Worm (Caenorhabditis elegans): Measurements from ENCODE around the gene srt-53.

srt-53 gene

ce11 chrV:7952855-7953254 lies 12.7 kb upstream of the srt-53 start, which contains the start of gene clec-216:
Gene clec-216, minus strand, starts transcription at chrV:7952955.
- no peak for TF ChIP-seq unc-62 (GFP tag; optimal IDR thresholded peaks at IDR 0.05)

ce11 chrV:7946229-7946628 lies 6.0 kb upstream of the srt-53 start:
- no peak for TF ChIP-seq unc-62 (GFP tag; optimal IDR thresholded peaks at IDR 0.05)

DNA sequence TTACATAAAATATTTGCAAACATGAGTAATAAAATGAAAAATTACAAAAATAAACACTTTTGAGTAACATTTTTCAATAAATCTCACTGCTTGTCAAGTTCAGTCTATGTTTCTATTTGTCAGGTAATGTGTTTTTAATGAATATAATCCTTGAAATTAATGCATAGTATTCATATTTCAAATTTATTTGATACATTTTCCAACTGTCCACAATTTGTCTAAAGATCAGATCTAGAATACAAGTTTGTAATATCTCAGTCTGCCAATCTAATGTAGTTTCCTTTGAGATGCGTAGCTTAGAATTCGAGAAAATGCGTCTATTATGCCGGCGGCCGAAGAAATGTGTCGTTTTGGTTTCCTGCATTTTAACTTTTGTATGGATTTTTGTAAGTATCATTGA lies 3.4 kb upstream of the srt-53 start, which contains the start of gene Y97E10B.1:
TSS of gene Y97E10B.1 (plus strand) at position 301 of the 400 bp plus-strand sequence.
- no peak for TF ChIP-seq unc-62 (GFP tag; optimal IDR thresholded peaks at IDR 0.05)

- no peak for TF ChIP-seq unc-62 (GFP tag; optimal IDR thresholded peaks at IDR 0.05)
These were observed 3.0 kb downstream of the srt-53 start, which contains the start of gene srsx-3 for ce11 chrV:7937152-7937551. Gene srsx-3, minus strand, starts transcription at chrV:7937252.

- TF ChIP-seq unc-62 (GFP tag; optimal IDR thresholded peaks at IDR 0.05) = no peak
These were observed 7.2 kb downstream of the srt-53 start, which contains the start of gene ncx-10 for ce11 chrV:7932998-7933397. Gene ncx-10, minus strand, starts transcription at chrV:7933098.

DNA sequence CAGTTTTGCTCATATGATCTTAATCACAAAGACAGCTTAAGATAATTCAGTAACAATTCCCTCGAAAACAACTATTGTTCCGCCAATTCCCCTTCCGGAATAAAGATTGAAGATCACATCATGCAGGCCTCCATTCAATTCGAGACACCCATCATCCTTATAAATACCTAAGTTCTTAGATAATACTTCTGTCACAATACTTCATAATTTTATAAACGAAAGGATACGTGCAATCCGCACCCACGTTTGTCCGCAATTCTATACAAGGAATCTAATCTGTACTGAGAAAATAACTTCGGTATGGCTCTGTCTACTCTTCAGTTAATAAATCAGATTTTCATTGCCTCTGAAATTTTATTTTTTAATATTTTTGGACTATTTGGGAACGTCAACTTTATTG lies 11.5 kb downstream of the srt-53 start, which contains the start of gene srsx-5:
TSS of gene srsx-5 (plus strand) at position 301 of the 400 bp plus-strand sequence.
- TF ChIP-seq unc-62 (GFP tag; optimal IDR thresholded peaks at IDR 0.05) = no peak

ce11 chrV:7926784-7927183 lies 13.4 kb downstream of the srt-53 start, which contains the start of gene srsx-6:
Gene srsx-6, plus strand, starts transcription at chrV:7927084.
- no peak for TF ChIP-seq unc-62 (GFP tag; optimal IDR thresholded peaks at IDR 0.05)

DNA sequence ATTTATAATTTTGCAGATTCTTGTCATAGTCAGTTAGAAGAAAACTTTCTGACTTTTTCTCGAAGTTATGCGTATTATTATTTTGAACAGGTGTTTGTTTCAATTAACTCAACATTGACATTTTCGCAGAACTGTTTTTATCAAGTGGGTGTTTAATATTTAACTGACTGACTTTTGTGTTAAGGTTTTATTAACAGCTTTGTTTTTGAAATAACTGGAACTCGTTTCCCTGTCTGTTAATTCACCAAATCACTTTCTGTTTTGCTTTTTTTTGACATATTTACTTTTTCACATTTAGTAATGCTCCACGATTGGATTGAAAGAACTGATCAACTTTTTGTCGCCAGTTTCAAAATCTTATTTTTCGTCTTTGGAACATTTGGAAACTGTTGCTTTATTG lies 14.7 kb downstream of the srt-53 start, which contains the start of gene srsx-7:
TSS of gene srsx-7 (plus strand) at position 301 of the 400 bp plus-strand sequence.
- no peak for TF ChIP-seq unc-62 (GFP tag; optimal IDR thresholded peaks at IDR 0.05)

- no peak for TF ChIP-seq unc-62 (GFP tag; optimal IDR thresholded peaks at IDR 0.05)
These were observed 31.8 kb downstream of the srt-53 start for ce11 chrV:7908431-7908830.

DNA sequence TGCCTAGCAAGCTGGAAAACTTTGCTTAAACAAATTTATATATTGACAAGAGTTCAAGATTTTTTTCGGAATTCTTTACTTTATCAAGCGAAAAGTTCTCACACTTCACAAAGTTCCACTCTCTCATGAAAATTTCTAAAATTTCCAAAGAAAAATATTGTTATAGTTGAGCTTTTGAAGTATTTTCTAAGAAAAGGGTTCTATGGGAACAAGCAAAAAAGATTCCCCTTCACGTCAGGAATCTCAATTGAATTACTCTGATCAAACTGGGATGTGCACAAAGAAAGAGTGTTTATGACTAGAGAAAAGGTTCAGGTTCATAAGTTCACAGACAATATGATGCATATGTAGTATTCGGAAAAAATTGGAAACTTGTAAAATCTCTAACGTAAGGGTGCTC lies 35.8 kb downstream of the srt-53 start:
- TF ChIP-seq unc-62 (GFP tag; optimal IDR thresholded peaks at IDR 0.05) = no peak

DNA sequence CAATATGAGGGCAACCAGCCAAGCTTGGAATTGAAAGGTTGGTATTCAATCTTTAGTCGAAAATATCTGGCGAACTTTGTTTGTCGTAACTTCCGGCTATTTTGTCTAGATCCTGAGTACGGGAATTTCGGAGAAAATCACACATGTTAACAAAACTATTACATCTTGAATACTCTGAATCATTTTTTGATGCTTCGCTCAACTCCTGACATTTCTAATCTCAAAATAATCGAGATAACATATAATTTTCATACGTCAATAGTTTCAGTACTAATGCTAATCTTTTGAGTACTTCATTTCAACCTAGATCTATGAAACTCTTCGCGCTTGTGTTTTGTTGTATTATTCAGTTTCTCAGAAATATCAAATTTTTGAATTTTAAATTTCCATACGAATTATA lies 39.0 kb downstream of the srt-53 start:
- no peak for TF ChIP-seq unc-62 (GFP tag; optimal IDR thresholded peaks at IDR 0.05)

DNA sequence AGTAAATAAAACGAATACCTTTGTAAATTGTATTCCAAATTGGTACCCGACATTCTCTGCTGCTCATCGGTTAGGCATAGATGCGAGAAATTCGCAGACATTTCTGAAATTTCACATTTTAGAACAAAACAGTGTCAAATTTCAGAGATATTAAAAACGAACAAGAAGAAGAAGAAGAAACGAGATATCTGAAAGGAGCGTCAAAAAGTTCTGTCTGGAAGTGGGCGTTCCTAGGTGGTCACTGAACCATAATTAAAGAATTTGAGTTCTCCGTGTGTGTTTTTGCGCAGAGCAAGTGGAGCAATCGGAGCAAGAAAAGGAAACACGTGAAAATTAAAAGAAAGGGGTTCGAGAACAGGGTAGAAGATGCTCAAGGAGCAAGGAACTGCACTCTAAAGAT lies 40.4 kb downstream of the srt-53 start, which contains the start of gene F40A3.7:
TSS of gene F40A3.7 (minus strand) at position 101 of the 400 bp plus-strand sequence.
- no peak for TF ChIP-seq unc-62 (GFP tag; optimal IDR thresholded peaks at IDR 0.05)

DNA sequence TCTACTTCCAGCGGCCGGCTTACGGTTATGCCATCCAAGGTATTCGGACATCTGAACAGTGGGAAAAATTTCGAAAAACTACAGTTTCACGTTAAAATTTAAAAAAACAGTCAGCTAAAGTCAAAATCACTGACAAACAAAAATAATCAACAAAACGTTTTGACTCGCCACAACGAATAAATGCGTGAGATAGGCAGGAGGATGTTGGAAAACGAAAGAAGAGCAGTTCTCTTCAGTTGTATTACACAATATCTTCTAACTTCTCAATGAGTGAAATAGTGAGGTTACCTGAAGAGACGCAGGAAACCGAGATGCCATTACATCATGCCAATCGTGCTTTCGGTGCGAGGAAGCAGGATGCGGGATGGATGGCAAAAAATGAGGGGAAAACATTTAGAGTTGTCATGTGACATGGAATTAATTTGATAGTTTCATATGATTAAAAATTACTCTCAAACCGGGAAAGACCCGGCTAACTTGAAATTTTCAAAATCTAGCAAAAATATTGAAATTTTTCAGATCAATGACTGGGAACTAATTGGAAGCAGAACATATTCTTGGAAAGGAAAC lies 46.3 kb downstream of the srt-53 start, which contains the start of gene F40A3.6:
TSS of gene F40A3.6 (minus strand) at position 51 of the 570 bp plus-strand sequence.
- TF ChIP-seq unc-62 (GFP tag; optimal IDR thresholded peaks at IDR 0.05) = no peak

ce11 chrV:7891230-7891629 lies 49.0 kb downstream of the srt-53 start, which contains the start of gene F40A3.1:
Gene F40A3.1, plus strand, starts transcription at chrV:7891530.
- no peak for TF ChIP-seq unc-62 (GFP tag; optimal IDR thresholded peaks at IDR 0.05)

Measured in whole organism, dauer.